Worm (Caenorhabditis elegans) whole organism, L2 larva: ENCODE measurements around the gene clp-6.

Experiments used
- ama-1 ChIP-seq: fragments of 150-350 bp; optimal IDR thresholded peaks from 2 replicates; lab custom pipeline; 2018; ENCODE audit warnings: inconsistent platforms
- nhr-237 ChIP-seq: fragments of 150-350 bp; optimal IDR thresholded peaks from 2 replicates; lab custom pipeline; 2014; ENCODE audit warnings: missing biosample characterization, missing genetic modification characterization
- nhr-77 ChIP-seq: fragments of 150-350 bp; optimal IDR thresholded peaks from 2 replicates; lab custom pipeline; 2014; ENCODE audit warnings: missing biosample characterization, missing genetic modification characterization

ce11 chrIV:1409941-1410340 lies 24.9 kb downstream of the clp-6 start, which contains the start of gene rpc-11:
- no peak for TF ChIP-seq ama-1
- no peak for TF ChIP-seq nhr-77 (tag; lab: Kevin White, UChicago)
- no peak for TF ChIP-seq nhr-237 (tag; lab: Kevin White, UChicago)
